ENCODE assay signal across 5 fruit fly cellular contexts in genomic region chr2L:6783395-6783794, dm6.
TF ChIP-seq lines count a peak whose summit lies in the region.

No protein-coding gene starts in this region.

- no peak for TF ChIP-seq CTCF in whole organism, embryonic (GFP tag; optimal IDR thresholded peaks at IDR 0.05; lab: Kevin White, UChicago)

TF ChIP-seq in whole organism, adult, 20 proteins besides CTCF, POLR2A, EP300 and RAD21:
- TF ChIP-seq pad (GFP tag; optimal IDR thresholded peaks at IDR 0.05; lab: Kevin White, UChicago) (peak; percentile 26), cnc (optimal IDR thresholded peaks at IDR 0.05; lab: Kevin White, UChicago) (no peak)

TF ChIP-seq in whole organism, embryonic, 481 proteins besides CTCF, POLR2A, EP300 and RAD21:
- TF ChIP-seq ap (GFP tag; IDR thresholded peaks at IDR 0.05; lab: Robert Waterston, UW) (no peak), GATAe (GFP tag; conservative IDR thresholded peaks at IDR 0.05; lab: Robert Waterston, UW) (no peak), dysf (GFP tag; IDR thresholded peaks at IDR 0.05; lab: Robert Waterston, UW) (peak; percentile 23; the same call in 1 of the 3 replicates), CG3726 (GFP tag; IDR thresholded peaks at IDR 0.05; lab: Robert Waterston, UW) (no peak), HLH4C (GFP tag; IDR thresholded peaks at IDR 0.05; lab: Robert Waterston, UW; ENCODE audit: partially characterized antibody) (0 out of 3 replicates have a peak, but pooled peaks have one; percentile 13), kni (GFP tag; optimal IDR thresholded peaks at IDR 0.05; lab: Kevin White, UChicago) (no peak), crp (GFP tag; optimal IDR thresholded peaks at IDR 0.05; lab: Kevin White, UChicago) (no peak), gce (GFP tag; IDR thresholded peaks at IDR 0.05; lab: Robert Waterston, UW) (0 out of 3 replicates have a peak, but pooled peaks have one; percentile 35), vvl (GFP tag; IDR thresholded peaks at IDR 0.05; lab: Robert Waterston, UW) (peak; percentile 10; the same call in 1 of the 2 replicates), Med (GFP tag; lab: Kevin White, UChicago) (peak; percentile 39), CG18476 (GFP tag; optimal IDR thresholded peaks at IDR 0.05; lab: Kevin White, UChicago) (no peak), CG17829 (tag; optimal IDR thresholded peaks at IDR 0.05; lab: Kevin White, UChicago) (no peak), CG2199 (GFP tag; IDR thresholded peaks at IDR 0.05; lab: Robert Waterston, UW) (0 out of 3 replicates have a peak, but pooled peaks have one; percentile 31), cg (GFP tag; optimal IDR thresholded peaks at IDR 0.05; lab: Kevin White, UChicago) (peak; percentile 38), Ets65A (GFP tag; lab: Kevin White, UChicago) (peak; percentile 16), crol (GFP tag; IDR thresholded peaks at IDR 0.05; lab: Robert Waterston, UW) (peak; percentile 59)
TF ChIP-seq in whole organism, embryonic: peak in this region for 9.

TF ChIP-seq in whole organism, prepupa, 60 proteins besides CTCF, POLR2A, EP300 and RAD21:
- TF ChIP-seq Eip78C (GFP tag; lab: Kevin White, UChicago) = peak; percentile 51
- no peak for TF ChIP-seq CG6854 (GFP tag; optimal IDR thresholded peaks at IDR 0.05; lab: Kevin White, UChicago)
- no peak for TF ChIP-seq cyc (GFP tag; optimal IDR thresholded peaks at IDR 0.05; lab: Kevin White, UChicago)

TF ChIP-seq in whole organism, pupa, 21 proteins besides CTCF, POLR2A, EP300 and RAD21:
- TF ChIP-seq CG14655 (GFP tag; optimal IDR thresholded peaks at IDR 0.05; lab: Kevin White, UChicago) = no peak
- no peak for TF ChIP-seq Ets98B (GFP tag; IDR thresholded peaks at IDR 0.05; lab: Robert Waterston, UW)
- TF ChIP-seq Snoo (tag; optimal IDR thresholded peaks at IDR 0.05; lab: Kevin White, UChicago) = no peak
- peak; percentile 65; the same call in 2 of the 3 replicates for TF ChIP-seq CG4496 (GFP tag; IDR thresholded peaks at IDR 0.05; lab: Robert Waterston, UW)

TF ChIP-seq in whole organism, wandering third instar larva, 38 proteins besides CTCF, POLR2A, EP300 and RAD21:
- TF ChIP-seq dsf (GFP tag; optimal IDR thresholded peaks at IDR 0.05; lab: Kevin White, UChicago; ENCODE audit: borderline replicate concordance) (no peak), Rel (GFP tag; optimal IDR thresholded peaks at IDR 0.05; lab: Kevin White, UChicago) (no peak), Rel (tag; optimal IDR thresholded peaks at IDR 0.05; lab: Kevin White, UChicago) (peak; percentile 97), Myc (optimal IDR thresholded peaks at IDR 0.05; lab: Kevin White, UChicago) (peak; percentile 0)
